Worm (Caenorhabditis elegans) whole organism, late embryonic: ENCODE measurements around the gene C46C2.2.
"Not testable (repeated sequence)": the region's sequence is repeated elsewhere in the genome, so short reads cannot be mapped to it uniquely, and the experiment has no call there.

ENCODE experiments used
- C08G9.2 ChIP-seq: sonication (generic microtip); optimal IDR thresholded peaks from 2 replicates; lab custom pipeline; 2016; ENCODE audit warnings: mild to moderate bottlenecking, missing genetic modification characterization, moderate library complexity, missing compliant biosample characterization
- F13H6.1 ChIP-seq: sonication (generic microtip); optimal IDR thresholded peaks from 2 replicates; lab custom pipeline; 2016; ENCODE audit warnings: missing genetic modification characterization, missing compliant biosample characterization
- K02D7.2 ChIP-seq: sonication (generic microtip); optimal IDR thresholded peaks from 2 replicates; lab custom pipeline; 2017; ENCODE audit warnings: mild to moderate bottlenecking, missing genetic modification characterization, missing compliant biosample characterization
- T23F11.4 ChIP-seq: fragments of 200-800 bp; sonication (Bioruptor generic); optimal IDR thresholded peaks from 2 replicates; lab custom pipeline; 2018; ENCODE audit warnings: mild to moderate bottlenecking, missing genetic modification characterization, missing compliant biosample characterization
- Y22D7AL.16 ChIP-seq: sonication (generic microtip); optimal IDR thresholded peaks from 2 replicates; lab custom pipeline; 2016; ENCODE audit warnings: missing genetic modification characterization, missing compliant biosample characterization
- ama-1 ChIP-seq: fragments of 150-350 bp; optimal IDR thresholded peaks from 2 replicates; lab custom pipeline; 2014
- ceh-14 ChIP-seq: sonication (generic microtip); optimal IDR thresholded peaks from 2 replicates; lab custom pipeline; 2016; ENCODE audit warnings: missing genotype, missing genetic modification characterization, missing compliant biosample characterization
- ceh-31 ChIP-seq: sonication (generic microtip); optimal IDR thresholded peaks from 2 replicates; lab custom pipeline; 2016; ENCODE audit warnings: missing genetic modification characterization, missing compliant biosample characterization
- ceh-34 ChIP-seq: sonication (generic microtip); optimal IDR thresholded peaks from 2 replicates; lab custom pipeline; 2016; ENCODE audit warnings: mild to moderate bottlenecking, missing genetic modification characterization, missing compliant biosample characterization
- ceh-48 ChIP-seq: sonication (generic microtip); optimal IDR thresholded peaks from 2 replicates; lab custom pipeline; 2016; ENCODE audit warnings: missing genetic modification characterization, inconsistent platforms, missing compliant biosample characterization
- che-1 ChIP-seq: sonication (generic microtip); optimal IDR thresholded peaks from 2 replicates; lab custom pipeline; 2016; ENCODE audit warnings: mild to moderate bottlenecking, missing genetic modification characterization, missing compliant biosample characterization
- dmd-4 ChIP-seq: sonication (generic microtip); optimal IDR thresholded peaks from 2 replicates; lab custom pipeline; 2016; ENCODE audit warnings: borderline replicate concordance, missing genetic modification characterization, missing compliant biosample characterization
- elt-2 ChIP-seq: sonication (generic microtip); optimal IDR thresholded peaks from 2 replicates; lab custom pipeline; 2016; ENCODE audit warnings: missing genetic modification reagents, missing genetic modification characterization, missing compliant biosample characterization
- ets-4 ChIP-seq: sonication (generic microtip); optimal IDR thresholded peaks from 2 replicates; lab custom pipeline; 2016; ENCODE audit warnings: missing genetic modification characterization, missing compliant biosample characterization
- eyg-1 ChIP-seq: sonication (generic microtip); optimal IDR thresholded peaks from 2 replicates; lab custom pipeline; 2016; ENCODE audit warnings: missing genotype, missing genetic modification characterization, missing compliant biosample characterization
- fax-1 ChIP-seq: sonication (generic microtip); optimal IDR thresholded peaks from 2 replicates; lab custom pipeline; 2016; ENCODE audit warnings: missing genotype, missing genetic modification characterization, missing compliant biosample characterization
- fkh-6 ChIP-seq: sonication (generic microtip); optimal IDR thresholded peaks from 2 replicates; lab custom pipeline; 2016; ENCODE audit warnings: missing genetic modification characterization, missing compliant biosample characterization
- gmeb-2 ChIP-seq: sonication (generic microtip); optimal IDR thresholded peaks from 2 replicates; lab custom pipeline; 2016; ENCODE audit warnings: missing genetic modification characterization, inconsistent platforms, missing compliant biosample characterization
- hlh-30 ChIP-seq: sonication (generic microtip); optimal IDR thresholded peaks from 2 replicates; lab custom pipeline; 2017; ENCODE audit warnings: antibody characterized with exemption, missing genetic modification characterization, missing compliant biosample characterization; ENCODE audit not compliant: insufficient read depth
- hlh-6 ChIP-seq: sonication (generic microtip); optimal IDR thresholded peaks from 2 replicates; lab custom pipeline; 2016; ENCODE audit warnings: missing genotype, missing genetic modification characterization, missing compliant biosample characterization
- hlh-8 ChIP-seq: sonication (generic microtip); optimal IDR thresholded peaks from 2 replicates; lab custom pipeline; 2016; ENCODE audit warnings: missing genotype, missing genetic modification characterization, missing compliant biosample characterization
- lim-6 ChIP-seq: sonication (generic microtip); optimal IDR thresholded peaks from 2 replicates; lab custom pipeline; 2016; ENCODE audit warnings: missing genetic modification characterization, missing compliant biosample characterization
- mec-3 ChIP-seq: sonication (generic microtip); optimal IDR thresholded peaks from 2 replicates; lab custom pipeline; 2016; ENCODE audit warnings: borderline replicate concordance, missing genetic modification characterization, missing compliant biosample characterization
- nfya-1 ChIP-seq: sonication (generic microtip); optimal IDR thresholded peaks from 2 replicates; lab custom pipeline; 2017; ENCODE audit warnings: missing genetic modification characterization, mild to moderate bottlenecking, missing compliant biosample characterization, antibody characterized with exemption, moderate library complexity
- nhr-11 ChIP-seq: fragments of 150-350 bp; optimal IDR thresholded peaks from 2 replicates; lab custom pipeline; 2014; ENCODE audit warnings: missing biosample characterization, missing genetic modification characterization
- npax-4 ChIP-seq: sonication (generic microtip); optimal IDR thresholded peaks from 2 replicates; lab custom pipeline; 2016; ENCODE audit warnings: missing genetic modification characterization, missing compliant biosample characterization
- odd-2 ChIP-seq: sonication (generic microtip); optimal IDR thresholded peaks from 2 replicates; lab custom pipeline; 2017; ENCODE audit warnings: antibody characterized with exemption, mild to moderate bottlenecking, missing genetic modification characterization, missing compliant biosample characterization
- pat-9 ChIP-seq: fragments of 200-800 bp; sonication (Bioruptor generic); optimal IDR thresholded peaks from 2 replicates; lab custom pipeline; 2018; ENCODE audit warnings: mild to moderate bottlenecking, missing genetic modification characterization, moderate library complexity, missing compliant biosample characterization
- pax-1 ChIP-seq: fragments of 150-350 bp; optimal IDR thresholded peaks from 2 replicates; lab custom pipeline; 2014; ENCODE audit warnings: missing biosample characterization, missing genetic modification characterization
- pha-4 ChIP-seq: fragments of 150-350 bp; optimal IDR thresholded peaks from 2 replicates; lab custom pipeline; 2018; ENCODE audit warnings: missing biosample characterization, missing genetic modification reagents, missing genetic modification characterization
- sox-2 ChIP-seq: fragments of 200-800 bp; sonication (Bioruptor generic); IDR thresholded peaks from 2 replicates; pipeline ENCODE4 v1.3.6; 2022; ENCODE audit warnings: missing genetic modification reagents, missing genetic modification characterization, missing compliant biosample characterization
- syd-9 ChIP-seq: sonication (generic microtip); optimal IDR thresholded peaks from 2 replicates; lab custom pipeline; 2016; ENCODE audit warnings: mild to moderate bottlenecking, missing genetic modification characterization, moderate library complexity, missing compliant biosample characterization
- tbx-7 ChIP-seq: sonication (generic microtip); optimal IDR thresholded peaks from 2 replicates; lab custom pipeline; 2016; ENCODE audit warnings: missing genotype, missing genetic modification characterization, missing compliant biosample characterization
- ttx-3 ChIP-seq: sonication (generic microtip); optimal IDR thresholded peaks from 2 replicates; lab custom pipeline; 2016; ENCODE audit warnings: missing genetic modification reagents, missing genetic modification characterization, missing compliant biosample characterization
- unc-3 ChIP-seq, 2 experiments: fragments of 200-800 bp in 1 of 2; sonication (Bioruptor generic) in 1 of 2; sonication (generic microtip) in 1 of 2; conservative IDR thresholded peaks in 1 of 2; optimal IDR thresholded peaks in 1 of 2; 2 replicates each; pipeline versions ENCODE4 v1.3.6 to Lab custom; 2016 to 2022; ENCODE audit warnings: missing compliant biosample characterization in 2 of 2, missing genetic modification characterization in 2 of 2, missing genetic modification reagents in 1 of 2

The C46C2.2 gene

DNA sequence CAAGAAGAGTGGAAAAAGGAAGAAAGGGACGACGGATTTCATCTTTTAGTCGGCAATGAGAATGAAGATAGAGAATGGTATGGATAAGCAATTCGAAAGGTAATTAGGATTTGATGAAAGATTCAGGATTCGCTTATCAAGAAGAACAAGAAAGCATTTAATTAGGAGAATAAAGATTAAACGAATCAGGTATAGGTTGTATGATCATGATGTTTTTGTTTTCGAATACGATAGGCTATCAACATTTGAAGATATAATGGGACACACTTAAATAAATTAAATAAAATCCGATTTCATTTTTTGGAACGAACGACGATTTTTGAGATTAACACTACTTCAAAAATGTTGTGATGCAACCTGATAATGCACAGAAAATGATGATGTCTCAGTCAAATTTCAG lies 27.9 kb downstream of the C46C2.2 start, which contains the start of gene Y11D7A.5:
Gene Y11D7A.5, minus strand, starts transcription at position 101 of the 400 bp plus-strand sequence.
- TF ChIP-seq hlh-6 (tag; lab: Kevin White, UChicago) (no peak), hlh-30 (no peak), elt-2 (tag; lab: Kevin White, UChicago) (no peak), pax-1 (tag; lab: Kevin White, UChicago) (no peak), nfya-1 (tag; lab: Kevin White, UChicago) (no peak), ceh-31 (tag; lab: Kevin White, UChicago) (no peak)

ce11 chrIV:9249219-9249618 lies 31.7 kb downstream of the C46C2.2 start, which contains the start of gene Y11D7A.7:
TSS of gene Y11D7A.7 (plus strand) at chrIV:9249519.
- not testable (repeated sequence) for TF ChIP-seq ceh-48, pha-4, hlh-6 (tag; lab: Kevin White, UChicago)
- TF ChIP-seq, all 69 proteins: peak for 0; not testable (repeated sequence) for 69

DNA sequence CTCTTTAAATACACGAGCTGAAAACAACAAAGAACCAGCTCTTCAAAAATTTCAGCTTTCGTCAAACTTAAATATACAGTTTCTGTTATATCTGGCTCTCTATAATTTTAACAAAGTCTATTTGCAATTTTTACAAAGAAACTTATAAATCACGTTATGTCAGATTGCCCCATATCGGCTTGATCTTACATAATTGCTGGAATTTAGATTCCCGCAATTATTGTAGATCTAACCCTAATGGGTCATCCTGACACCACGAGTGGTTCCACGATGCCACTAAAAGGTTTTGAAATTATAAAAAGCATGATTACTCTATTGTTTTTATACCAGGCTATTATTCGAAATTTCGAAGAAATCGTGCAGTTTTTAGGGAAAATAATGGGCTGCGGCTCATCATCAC lies 33.6 kb downstream of the C46C2.2 start, which contains the start of gene Y11D7A.8:
Gene Y11D7A.8, plus strand, starts transcription at position 301 of the 400 bp plus-strand sequence.
- TF ChIP-seq syd-9 (no peak), K02D7.2 (tag; lab: Kevin White, UChicago) (no peak), pat-9 (no peak), dmd-4 (no peak), fkh-6 (tag; lab: Kevin White, UChicago) (no peak), hlh-8 (no peak), ceh-31 (tag; lab: Kevin White, UChicago) (no peak), unc-3 (GFP tag; conservative IDR thresholded peaks at IDR 0.05; lab: Robert Waterston, UW) (no peak), unc-3 (tag; optimal IDR thresholded peaks at IDR 0.05; lab: Kevin White, UChicago) (no peak), F13H6.1 (tag; lab: Kevin White, UChicago) (no peak), ets-4 (tag; lab: Kevin White, UChicago) (no peak), ttx-3 (tag; lab: Kevin White, UChicago) (no peak)

DNA sequence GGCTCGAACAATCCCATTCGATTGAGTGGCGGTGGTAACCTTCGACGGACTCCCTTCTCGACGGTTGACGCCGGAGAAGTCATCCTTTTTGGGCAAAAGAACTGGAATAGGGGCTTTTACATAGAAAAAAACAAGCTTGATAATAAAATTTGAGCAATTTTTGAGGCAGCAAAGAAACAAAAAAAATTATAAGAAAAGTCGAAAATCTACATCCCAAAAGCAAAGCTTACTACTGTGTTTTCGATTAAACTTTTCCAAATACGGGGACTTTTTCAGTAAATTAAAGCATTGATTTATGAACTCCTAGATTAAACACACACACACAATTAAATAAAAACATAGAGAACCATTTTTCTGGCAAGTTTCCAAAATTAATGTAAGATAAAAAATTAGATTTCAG lies 38.5 kb downstream of the C46C2.2 start, which contains the start of gene Y11D7A.9:
Gene Y11D7A.9, minus strand, starts transcription at position 101 of the 400 bp plus-strand sequence.
- no peak for TF ChIP-seq T23F11.4 (GFP tag; lab: Kevin White, UChicago)

DNA sequence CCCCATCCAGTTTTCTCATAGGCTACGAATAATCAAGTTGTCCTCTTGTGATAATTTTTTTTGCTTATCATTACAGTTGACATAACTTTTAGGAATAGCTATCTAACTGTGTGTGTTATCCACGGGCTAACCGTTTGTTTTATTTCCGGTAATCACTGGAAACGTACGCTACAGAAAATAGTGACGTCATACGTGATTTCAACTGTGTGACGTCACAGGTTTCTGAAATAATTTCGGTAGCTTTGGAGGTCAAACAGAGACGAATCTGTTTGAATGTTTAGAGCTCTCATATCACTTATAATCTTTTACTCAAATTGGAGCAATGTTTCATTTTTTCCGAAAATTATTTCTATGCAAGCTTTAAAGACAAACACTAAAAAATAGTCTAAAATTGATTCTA lies 39.3 kb downstream of the C46C2.2 start:
- TF ChIP-seq syd-9 (no peak), Y22D7AL.16 (tag; lab: Kevin White, UChicago) (no peak), fax-1 (tag; lab: Kevin White, UChicago) (no peak), tbx-7 (tag; lab: Kevin White, UChicago) (no peak), che-1 (no peak)

DNA sequence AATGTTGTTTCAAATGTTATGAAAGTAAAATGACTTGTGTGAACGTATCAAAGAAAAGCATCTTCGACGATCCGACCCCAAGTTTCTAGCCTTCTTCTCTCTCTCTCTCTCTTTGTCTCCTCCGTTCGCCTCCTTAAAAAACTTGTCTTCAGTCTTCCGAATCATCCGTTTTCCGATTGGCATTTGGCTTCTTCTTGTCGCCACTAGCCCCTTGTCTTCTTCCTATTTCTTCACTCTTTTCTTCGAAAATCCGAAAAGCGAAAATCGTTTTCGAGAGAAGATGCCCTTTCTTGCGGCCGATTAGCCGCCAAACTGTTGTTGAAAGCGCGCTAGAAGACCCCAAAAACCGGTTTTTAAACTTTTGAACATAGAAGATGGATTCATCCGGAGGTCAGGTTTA lies 41.0 kb downstream of the C46C2.2 start:
- TF ChIP-seq eyg-1 (tag; lab: Kevin White, UChicago) = no peak
- TF ChIP-seq odd-2 (tag; lab: Kevin White, UChicago) = no peak
- TF ChIP-seq ama-1 (lab: Kevin White, UChicago) = peak; percentile 25

ce11 chrIV:9259687-9260086 lies 42.2 kb downstream of the C46C2.2 start, which contains the start of gene Y11D7A.10:
TSS of gene Y11D7A.10 (minus strand) at chrIV:9259768.
- TF ChIP-seq C08G9.2 (no peak), ceh-31 (tag; lab: Kevin White, UChicago) (no peak), mec-3 (tag; lab: Kevin White, UChicago) (no peak), npax-4 (no peak), hlh-30 (no peak), ceh-14 (no peak), sox-2 (GFP tag; lab: Robert Waterston, UW) (no peak), gmeb-2 (no peak), ceh-34 (tag; lab: Kevin White, UChicago) (no peak), F13H6.1 (tag; lab: Kevin White, UChicago) (no peak), nhr-11 (tag; lab: Kevin White, UChicago) (no peak), nfya-1 (tag; lab: Kevin White, UChicago) (no peak), K02D7.2 (tag; lab: Kevin White, UChicago) (no peak), elt-2 (tag; lab: Kevin White, UChicago) (no peak), Y22D7AL.16 (tag; lab: Kevin White, UChicago) (no peak), ets-4 (tag; lab: Kevin White, UChicago) (no peak), lim-6 (no peak)
